Worm (Caenorhabditis elegans) whole organism, L1 larva: ENCODE measurements around the gene gcp-2.2.

Experiments
- F16B12.6 ChIP-seq: fragments of 150-350 bp; optimal IDR thresholded peaks from 2 replicates; lab custom pipeline; 2014; ENCODE audit warnings: missing biosample characterization, missing genetic modification characterization
- aha-1 ChIP-seq: fragments of 150-350 bp; optimal IDR thresholded peaks from 2 replicates; lab custom pipeline; 2014; ENCODE audit warnings: missing biosample characterization, missing genetic modification characterization
- alr-1 ChIP-seq: fragments of 200-800 bp; sonication (Bioruptor generic); optimal IDR thresholded peaks from 2 replicates; lab custom pipeline; 2018; ENCODE audit warnings: borderline replicate concordance, mild to moderate bottlenecking, missing genetic modification characterization, missing compliant biosample characterization
- aly-2 ChIP-seq: fragments of 150-350 bp; optimal IDR thresholded peaks from 2 replicates; lab custom pipeline; 2014; ENCODE audit warnings: missing biosample characterization, missing genetic modification characterization
- blmp-1 ChIP-seq: fragments of 150-350 bp; optimal IDR thresholded peaks from 2 replicates; lab custom pipeline; 2014; ENCODE audit warnings: missing biosample characterization, missing genetic modification characterization
- ceh-82 ChIP-seq, 3 experiments: fragments of 150-350 bp in 1 of 3; sonication (generic microtip) in 2 of 3; optimal IDR thresholded peaks; 2 replicates each; lab custom pipeline; 2014 to 2017; ENCODE audit warnings: missing biosample characterization in 3 of 3, missing genetic modification characterization in 3 of 3
- ceh-90 ChIP-seq: sonication (generic microtip); optimal IDR thresholded peaks from 2 replicates; lab custom pipeline; 2016; ENCODE audit warnings: missing genetic modification characterization, missing compliant biosample characterization
- dpl-1 ChIP-seq, 3 experiments: fragments of 150-350 bp in 2 of 3; sonication (generic microtip) in 1 of 3; optimal IDR thresholded peaks; 2 replicates each; lab custom pipeline; 2014 to 2017; ENCODE audit warnings: missing biosample characterization in 3 of 3, missing genetic modification characterization in 3 of 3, missing genetic modification reagents in 3 of 3
- dsc-1 ChIP-seq: sonication (generic microtip); optimal IDR thresholded peaks from 2 replicates; lab custom pipeline; 2016; ENCODE audit warnings: mild to moderate bottlenecking, missing genetic modification characterization, missing compliant biosample characterization
- efl-1 ChIP-seq, 4 experiments: fragments of 150-350 bp; optimal IDR thresholded peaks in 3 of 4; peaks in 1 of 4; 1 replicate in 1 of 4; 2 replicates in 3 of 4; lab custom pipeline; 2014; ENCODE audit warnings: missing biosample characterization in 2 of 4, missing genetic modification characterization in 2 of 4, missing genetic modification reagents in 2 of 4
- elt-3 ChIP-seq, 6 experiments: fragments of 150-350 bp in 1 of 6; sonication (generic microtip); optimal IDR thresholded peaks; 2 replicates each; lab custom pipeline; 2017 to 2018; ENCODE audit warnings: missing biosample characterization in 6 of 6, missing genetic modification characterization in 6 of 6, inconsistent platforms in 1 of 6
- ets-5 ChIP-seq: fragments of 200-800 bp; sonication (Bioruptor generic); IDR thresholded peaks from 2 replicates; pipeline ENCODE4 v1.3.6; 2022; ENCODE audit warnings: missing genetic modification characterization, missing compliant biosample characterization
- fkh-4 ChIP-seq: sonication (generic microtip); optimal IDR thresholded peaks from 2 replicates; lab custom pipeline; 2016; ENCODE audit warnings: missing compliant biosample characterization, missing genetic modification characterization, borderline replicate concordance
- fkh-8 ChIP-seq: sonication (generic microtip); optimal IDR thresholded peaks from 2 replicates; lab custom pipeline; 2016; ENCODE audit warnings: mild to moderate bottlenecking, missing genetic modification characterization, missing compliant biosample characterization
- hlh-4 ChIP-seq: sonication (generic microtip); optimal IDR thresholded peaks from 2 replicates; lab custom pipeline; 2016; ENCODE audit warnings: mild to moderate bottlenecking, missing genetic modification characterization, missing compliant biosample characterization
- hpl-2 ChIP-seq: fragments of 150-350 bp; optimal IDR thresholded peaks from 2 replicates; lab custom pipeline; 2014; ENCODE audit warnings: missing biosample characterization, missing genetic modification reagents, missing genetic modification characterization
- irx-1 ChIP-seq: sonication (generic microtip); optimal IDR thresholded peaks from 2 replicates; lab custom pipeline; 2016; ENCODE audit warnings: missing genetic modification characterization, missing compliant biosample characterization
- lin-14 ChIP-seq: fragments of 200-800 bp; sonication (Bioruptor generic); optimal IDR thresholded peaks from 2 replicates; lab custom pipeline; 2018; ENCODE audit warnings: mild to moderate bottlenecking, missing genetic modification characterization, moderate library complexity, missing compliant biosample characterization
- lir-3 ChIP-seq: sonication (generic microtip); optimal IDR thresholded peaks from 2 replicates; lab custom pipeline; 2016; ENCODE audit warnings: mild to moderate bottlenecking, missing genetic modification characterization, moderate library complexity, missing compliant biosample characterization; ENCODE audit not compliant: poor library complexity
- lsy-2 ChIP-seq, 2 experiments: fragments of 150-350 bp; optimal IDR thresholded peaks; 2 replicates each; lab custom pipeline; 2014; ENCODE audit warnings: missing biosample characterization in 2 of 2, missing genetic modification characterization in 2 of 2
- mab-9 ChIP-seq: fragments of 200-800 bp; sonication (Bioruptor generic); IDR thresholded peaks from 2 replicates; pipeline ENCODE4 v1.3.6; 2022; ENCODE audit warnings: missing genetic modification reagents, missing genetic modification characterization, missing compliant biosample characterization
- mep-1 ChIP-seq: fragments of 150-350 bp; optimal IDR thresholded peaks from 2 replicates; lab custom pipeline; 2014; ENCODE audit warnings: missing biosample characterization, missing genetic modification characterization
- nhr-19 ChIP-seq: fragments of 200-800 bp; sonication (Bioruptor generic); conservative IDR thresholded peaks from 2 replicates; pipeline ENCODE4 v1.3.6; 2022; ENCODE audit warnings: missing genetic modification characterization, missing compliant biosample characterization
- nhr-237 ChIP-seq: fragments of 150-350 bp; optimal IDR thresholded peaks from 2 replicates; lab custom pipeline; 2014; ENCODE audit warnings: missing biosample characterization, missing genetic modification characterization
- nhr-28 ChIP-seq: fragments of 150-350 bp; optimal IDR thresholded peaks from 2 replicates; lab custom pipeline; 2014; ENCODE audit warnings: missing biosample characterization, missing genetic modification characterization
- nhr-47 ChIP-seq: sonication (generic microtip); optimal IDR thresholded peaks from 2 replicates; lab custom pipeline; 2016; ENCODE audit warnings: mild to moderate bottlenecking, missing genetic modification characterization, moderate library complexity, missing compliant biosample characterization
- nhr-76 ChIP-seq: sonication (generic microtip); optimal IDR thresholded peaks from 2 replicates; lab custom pipeline; 2017; ENCODE audit warnings: missing biosample characterization, missing genetic modification characterization
- nhr-84 ChIP-seq: sonication (generic microtip); optimal IDR thresholded peaks from 2 replicates; lab custom pipeline; 2017; ENCODE audit warnings: missing biosample characterization, missing genetic modification characterization
- pag-3 ChIP-seq: sonication (generic microtip); optimal IDR thresholded peaks from 2 replicates; lab custom pipeline; 2017; ENCODE audit warnings: missing genetic modification characterization, mild to moderate bottlenecking, missing compliant biosample characterization, antibody characterized with exemption, borderline replicate concordance; ENCODE audit not compliant: insufficient read depth
- pax-3 ChIP-seq: fragments of 200-800 bp; sonication (Bioruptor generic); optimal IDR thresholded peaks from 2 replicates; lab custom pipeline; 2018; ENCODE audit warnings: mild to moderate bottlenecking, missing genetic modification characterization, moderate library complexity, missing compliant biosample characterization
- pqm-1 ChIP-seq: sonication (generic microtip); optimal IDR thresholded peaks from 3 replicates; lab custom pipeline; 2017; ENCODE audit warnings: missing biosample characterization, missing genetic modification characterization
- rnt-1 ChIP-seq: sonication (generic microtip); optimal IDR thresholded peaks from 2 replicates; lab custom pipeline; 2016; ENCODE audit warnings: mild to moderate bottlenecking, missing genetic modification characterization, moderate library complexity, missing compliant biosample characterization
- skn-1 ChIP-seq: fragments of 150-350 bp; optimal IDR thresholded peaks from 2 replicates; lab custom pipeline; 2014; ENCODE audit warnings: missing biosample characterization, missing genetic modification characterization
- sox-4 ChIP-seq: sonication (generic microtip); optimal IDR thresholded peaks from 2 replicates; lab custom pipeline; 2016; ENCODE audit warnings: missing genetic modification characterization, missing compliant biosample characterization
- sptf-1 ChIP-seq: fragments of 150-350 bp; optimal IDR thresholded peaks from 2 replicates; lab custom pipeline; 2014; ENCODE audit warnings: missing biosample characterization, missing genetic modification characterization
- swsn-7 ChIP-seq: sonication (generic microtip); optimal IDR thresholded peaks from 2 replicates; lab custom pipeline; 2016; ENCODE audit warnings: missing genetic modification characterization, missing compliant biosample characterization
- unc-30 ChIP-seq: sonication (generic microtip); optimal IDR thresholded peaks from 2 replicates; lab custom pipeline; 2017; ENCODE audit warnings: missing biosample characterization, missing genetic modification characterization
- unc-86 ChIP-seq: sonication (generic microtip); optimal IDR thresholded peaks from 2 replicates; lab custom pipeline; 2016; ENCODE audit warnings: missing genetic modification characterization, missing compliant biosample characterization
- zip-4 ChIP-seq: fragments of 200-800 bp; sonication (Bioruptor generic); optimal IDR thresholded peaks from 2 replicates; lab custom pipeline; 2018; ENCODE audit warnings: mild to moderate bottlenecking, missing genetic modification characterization, moderate library complexity, missing compliant biosample characterization
- ztf-11 ChIP-seq, 2 experiments: sonication (generic microtip); optimal IDR thresholded peaks; 2 replicates each; lab custom pipeline; 2016 to 2017; ENCODE audit warnings: missing genetic modification characterization in 2 of 2, missing biosample characterization in 1 of 2, missing compliant biosample characterization in 1 of 2

The gcp-2.2 gene

DNA sequence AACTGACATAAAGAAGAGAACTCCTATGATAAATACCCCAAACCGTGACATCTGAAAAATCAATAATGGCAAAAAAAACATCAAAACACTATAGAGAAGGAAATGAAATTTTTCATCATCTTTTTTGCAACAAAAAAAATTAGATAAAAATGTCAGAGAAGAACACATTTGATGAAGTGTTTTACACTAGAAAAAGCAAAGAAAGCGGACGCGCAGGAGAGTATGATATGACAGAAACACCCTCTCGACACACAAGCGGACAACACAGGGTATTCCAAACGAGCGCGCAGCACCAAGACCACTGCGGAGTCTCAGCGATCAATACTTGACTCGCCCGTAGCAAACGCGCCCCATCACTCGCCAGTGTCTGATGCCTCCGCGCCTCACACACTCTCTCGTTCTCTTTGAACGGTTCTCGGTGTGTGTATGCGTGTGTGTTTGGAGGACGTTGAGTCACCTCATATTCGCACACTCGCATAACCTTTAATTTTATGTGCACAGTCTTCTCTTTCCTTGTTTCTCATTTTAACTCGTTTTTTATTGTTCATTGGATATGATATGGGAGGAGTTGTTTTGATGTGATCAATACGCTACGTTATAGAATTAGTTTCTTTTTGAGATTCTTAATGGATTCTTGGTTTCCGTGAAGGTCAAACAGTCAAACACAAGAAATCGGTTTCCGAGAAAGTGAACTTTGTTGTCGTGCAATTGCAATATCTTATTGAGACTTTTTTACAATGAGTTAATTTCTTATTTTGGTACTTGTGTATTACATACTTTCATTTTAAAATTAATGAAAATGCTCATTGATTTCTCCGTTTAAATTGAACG, 9.1 kb downstream of the gcp-2.2 start, which contains the start of gene selt-1.1 (continued):
- TF ChIP-seq swsn-7 (peak; percentile 55), ceh-82 (tag; optimal IDR thresholded peaks at IDR 0.05; lab: Kevin White, UChicago) (peak in 1 of 3 experiments; percentile 17), nhr-84 (tag; lab: Kevin White, UChicago) (no peak), nhr-47 (peak; percentile 52), efl-1 (optimal IDR thresholded peaks at IDR 0.05; lab: Kevin White, UChicago) (peak in 1 of 2 experiments; percentile 35), efl-1 (GFP tag; optimal IDR thresholded peaks at IDR 0.05 in 1 of 2; lab: Kevin White, UChicago) (no peak), fkh-4 (no peak), mep-1 (tag; lab: Kevin White, UChicago) (peak; percentile 76)
- TF ChIP-seq, all 84 proteins: peak for 25

DNA sequence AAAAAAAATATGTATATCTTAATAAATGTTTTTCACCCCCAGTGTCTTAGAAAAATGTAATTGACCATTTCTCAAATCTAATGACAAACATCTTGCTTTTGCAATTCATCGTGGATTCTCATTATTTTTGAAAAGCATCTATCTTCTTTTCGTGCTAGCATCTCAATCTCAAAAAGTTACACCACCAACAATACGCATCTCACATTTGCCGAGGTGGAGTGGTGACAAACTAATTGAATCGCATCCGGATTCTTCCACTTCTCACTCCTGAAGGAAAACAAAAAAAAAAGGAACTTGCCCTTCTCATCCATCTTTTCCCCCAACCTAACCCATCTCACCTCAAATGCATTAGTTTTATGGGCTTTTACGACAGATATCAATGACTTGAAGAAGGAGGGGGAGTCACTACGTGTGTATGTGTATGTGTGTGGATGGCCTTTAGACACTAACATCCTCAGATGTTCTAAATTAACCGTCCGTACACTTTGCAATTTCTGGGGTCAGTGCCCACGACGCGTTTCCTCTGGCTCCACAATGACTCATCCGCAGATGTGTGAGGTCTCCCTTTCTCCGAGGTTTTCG, 10.0 kb downstream of the gcp-2.2 start:
- TF ChIP-seq lin-14 (peak; percentile 32), lsy-2 (tag; optimal IDR thresholded peaks at IDR 0.05; lab: Kevin White, UChicago) (no peak), efl-1 (optimal IDR thresholded peaks at IDR 0.05; lab: Kevin White, UChicago) (no peak), efl-1 (GFP tag; optimal IDR thresholded peaks at IDR 0.05 in 1 of 2; lab: Kevin White, UChicago) (peak in 1 of 2 experiments; percentile 62), fkh-4 (peak; percentile 23), blmp-1 (peak; percentile 14), ztf-11 (tag; optimal IDR thresholded peaks at IDR 0.05; lab: Kevin White, UChicago) (no peak), skn-1 (tag; lab: Kevin White, UChicago) (no peak), nhr-28 (tag; lab: Kevin White, UChicago) (no peak), nhr-19 (GFP tag; lab: Robert Waterston, UW) (no peak), mab-9 (GFP tag; lab: Robert Waterston, UW) (no peak), irx-1 (no peak), aly-2 (tag; lab: Kevin White, UChicago) (no peak), dpl-1 (GFP tag; optimal IDR thresholded peaks at IDR 0.05; lab: Kevin White, UChicago) (no peak), ceh-90 (no peak), nhr-76 (no peak), dsc-1 (tag; lab: Kevin White, UChicago) (peak; percentile 83), rnt-1 (tag; lab: Kevin White, UChicago) (peak; percentile 39), zip-4 (GFP tag; lab: Kevin White, UChicago) (no peak), elt-3 (tag; optimal IDR thresholded peaks at IDR 0.05; lab: Kevin White, UChicago) (no peak), fkh-8 (tag; lab: Kevin White, UChicago) (no peak), aha-1 (no peak), nhr-237 (no peak), ceh-82 (tag; optimal IDR thresholded peaks at IDR 0.05; lab: Kevin White, UChicago) (no peak), pqm-1 (tag; lab: Kevin White, UChicago) (no peak), unc-30 (no peak), sox-4 (no peak), pag-3 (tag; lab: Kevin White, UChicago) (no peak), unc-86 (tag; lab: Kevin White, UChicago) (no peak), hpl-2 (GFP tag; lab: Kevin White, UChicago) (no peak), ets-5 (no peak), sptf-1 (tag; lab: Kevin White, UChicago) (no peak), lir-3 (tag; lab: Kevin White, UChicago) (no peak), pax-3 (tag; lab: Kevin White, UChicago) (no peak), F16B12.6 (no peak), hlh-4 (tag; lab: Kevin White, UChicago) (no peak), alr-1 (tag; lab: Kevin White, UChicago) (no peak)
- TF ChIP-seq, all 84 proteins: peak for 6
